Worm (Caenorhabditis elegans): ENCODE results near the gene pals-17.

ce11 chrIII:1398183-1398582, 6.5 kb upstream of the pals-17 start:
- TF ChIP-seq jun-1 (tag; optimal IDR thresholded peaks at IDR 0.05) (no peak), hmg-1.1 (GFP tag; IDR thresholded peaks at IDR 0.05) (no peak), nhr-76 (tag; optimal IDR thresholded peaks at IDR 0.05) (no peak)
